Fruit fly (Drosophila melanogaster): ENCODE results near the gene Polr2J.

The Polr2J gene

DNA sequence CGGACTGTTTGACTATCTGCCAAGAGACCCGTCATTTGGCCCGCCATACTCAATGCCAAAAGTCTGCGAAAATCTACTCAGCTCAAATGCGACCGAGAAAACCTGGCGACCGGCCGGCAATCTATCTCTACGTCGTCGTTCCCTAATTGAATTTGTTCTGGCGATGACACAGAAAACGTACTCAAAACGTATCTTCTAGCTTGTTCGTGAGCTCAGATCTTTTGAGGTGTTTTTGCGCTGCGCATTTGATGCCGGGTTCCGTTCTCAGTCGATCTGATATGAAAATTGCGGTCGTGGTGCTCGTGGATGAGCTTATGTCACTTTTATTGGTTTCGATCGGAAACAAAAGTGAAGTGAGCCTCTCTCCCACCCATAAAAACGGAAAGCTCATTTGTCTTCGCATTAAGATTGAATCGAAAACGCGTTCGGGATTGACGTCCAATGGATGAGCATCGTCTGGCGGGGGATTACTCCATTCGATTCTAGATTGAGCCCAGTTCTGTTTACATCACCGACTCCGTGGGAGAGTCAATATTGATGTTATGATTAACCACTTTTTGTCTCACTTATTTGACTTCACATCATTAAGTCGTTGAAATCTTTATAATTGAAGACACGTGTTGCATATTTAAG, 22.4 kb downstream of the Polr2J start:
- no peak for TF ChIP-seq CG17801 (GFP tag; optimal IDR thresholded peaks at IDR 0.05; ENCODE audit: partially characterized antibody)

DNA sequence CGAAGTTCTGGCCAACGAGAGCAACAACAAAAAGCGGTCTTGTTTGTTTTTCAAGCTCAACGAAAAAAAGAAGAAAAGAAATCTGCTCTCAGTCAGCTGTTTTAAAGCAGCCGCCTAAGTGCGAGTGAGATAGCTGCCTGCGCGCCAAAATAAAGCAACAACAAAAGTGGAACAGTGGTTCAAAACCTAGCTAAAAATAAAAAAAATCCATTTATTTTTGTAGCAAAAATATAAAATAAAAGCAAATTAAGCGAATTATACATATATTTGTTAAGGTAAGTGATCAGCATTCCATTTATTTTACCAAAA, 25.0 kb downstream of the Polr2J start:
- TF ChIP-seq CG17801 (GFP tag; optimal IDR thresholded peaks at IDR 0.05; ENCODE audit: partially characterized antibody), result peak; percentile 100

- no peak for TF ChIP-seq CG17801 (GFP tag; optimal IDR thresholded peaks at IDR 0.05; ENCODE audit: partially characterized antibody)
Observed at dm6 chr2L:17384331-17385220, 25.6 kb downstream of the Polr2J start, which contains the start of gene CLIP-190. TSS of gene CLIP-190 (plus strand) at chr2L:17384700.

DNA sequence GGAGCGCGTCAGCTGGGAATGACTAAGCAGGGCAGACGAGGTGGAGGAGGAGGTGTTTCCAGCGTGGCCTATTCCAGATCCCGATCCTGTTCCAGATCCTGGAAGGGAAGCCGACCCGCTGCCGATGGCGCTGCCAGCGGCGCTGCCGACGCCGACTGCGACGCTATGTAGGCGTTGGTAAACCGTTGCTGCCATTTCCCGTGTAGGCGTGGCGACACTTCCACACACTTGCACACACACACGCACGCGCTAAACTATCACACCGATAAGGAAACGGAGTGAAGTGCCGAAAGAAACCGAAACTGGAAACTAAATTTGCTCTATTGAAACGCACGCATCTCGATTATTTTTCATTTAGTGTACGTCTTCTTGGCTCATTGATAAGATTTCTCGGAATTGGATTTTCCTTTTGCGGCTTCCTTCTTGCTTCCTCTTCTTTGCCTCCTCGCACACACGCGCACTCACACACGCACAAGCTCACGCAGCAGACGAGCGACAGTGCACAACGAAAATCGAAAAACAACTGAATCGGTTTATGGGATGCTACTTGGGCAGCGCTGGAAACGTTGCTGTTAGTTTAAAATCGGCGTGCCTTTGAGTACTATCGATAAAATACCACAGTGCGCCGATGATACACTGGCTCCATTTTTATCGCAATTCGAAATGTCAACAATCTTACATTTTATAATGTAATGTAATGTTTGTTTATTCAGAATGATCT, 26.5 kb downstream of the Polr2J start, which contains the start of gene Lrch:
Gene Lrch, minus strand, starts transcription at position 528 of the 721 bp plus-strand sequence.
- no peak for TF ChIP-seq CG17801 (GFP tag; optimal IDR thresholded peaks at IDR 0.05; ENCODE audit: partially characterized antibody)

dm6 chr2L:17382783-17383182, 27.4 kb downstream of the Polr2J start:
- no peak for TF ChIP-seq CG17801 (GFP tag; optimal IDR thresholded peaks at IDR 0.05; ENCODE audit: partially characterized antibody)

DNA sequence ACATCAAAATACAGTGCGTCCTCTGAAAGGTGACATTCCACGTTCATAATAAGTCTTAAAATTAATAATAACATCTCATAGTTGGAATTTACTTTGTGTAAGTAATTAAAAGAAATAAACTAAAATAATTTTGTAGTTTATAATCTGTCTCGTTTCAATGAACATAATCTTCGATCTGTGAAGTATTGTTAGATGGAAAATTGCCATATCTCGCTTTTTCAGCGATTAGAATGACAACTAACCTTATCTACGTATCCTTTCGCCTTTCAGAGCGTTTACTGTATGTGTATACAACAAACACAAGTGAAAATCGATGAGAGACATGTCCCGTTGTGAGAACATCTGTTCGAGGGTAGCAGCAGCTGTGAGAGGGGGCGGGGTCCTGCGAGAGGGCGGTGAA, 27.9 kb downstream of the Polr2J start:
- TF ChIP-seq CG17801 (GFP tag; optimal IDR thresholded peaks at IDR 0.05; ENCODE audit: partially characterized antibody), result no peak

DNA sequence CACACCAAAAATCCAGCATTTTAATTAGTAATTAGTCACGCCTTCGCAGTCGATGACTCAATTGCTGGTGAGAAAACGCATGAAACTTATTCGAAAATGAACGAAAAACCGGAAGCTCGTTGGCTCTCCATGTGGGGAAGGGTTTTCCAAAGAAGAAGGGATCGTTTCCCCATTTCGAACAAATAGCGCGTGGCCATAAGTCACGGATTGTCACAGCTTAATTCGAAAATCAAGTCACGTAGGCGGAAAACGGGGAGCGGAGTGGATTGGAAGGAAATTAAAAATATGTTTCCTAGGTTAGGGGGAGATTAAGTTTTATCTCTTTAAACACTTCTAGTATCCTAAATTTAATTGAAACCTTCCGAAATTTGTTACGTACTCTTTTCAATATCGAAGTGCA, 28.6 kb downstream of the Polr2J start:
- no peak for TF ChIP-seq CG17801 (GFP tag; optimal IDR thresholded peaks at IDR 0.05; ENCODE audit: partially characterized antibody)

dm6 chr2L:17381075-17381474, 29.1 kb downstream of the Polr2J start:
- TF ChIP-seq CG17801 (GFP tag; optimal IDR thresholded peaks at IDR 0.05; ENCODE audit: partially characterized antibody), result no peak

DNA sequence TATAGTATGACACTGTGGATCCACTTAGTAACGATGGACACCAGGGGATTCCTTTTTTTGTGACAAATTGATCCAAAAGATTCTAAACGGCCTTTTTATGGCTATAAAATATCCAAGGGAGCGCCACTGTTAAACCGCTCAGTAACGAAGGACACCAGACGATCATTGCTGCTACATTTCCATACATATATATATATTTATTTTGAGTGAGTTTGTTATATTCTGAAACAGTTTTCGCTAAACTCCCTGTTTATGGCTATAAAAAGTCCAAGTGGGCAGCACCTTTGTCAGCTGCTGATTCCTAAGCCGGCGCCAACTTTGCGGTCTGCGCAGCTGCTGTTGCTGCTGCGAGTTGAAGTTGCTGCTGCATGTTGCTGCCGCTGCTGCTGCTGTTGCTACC, 29.7 kb downstream of the Polr2J start:
- TF ChIP-seq CG17801 (GFP tag; optimal IDR thresholded peaks at IDR 0.05; ENCODE audit: partially characterized antibody), result no peak

DNA sequence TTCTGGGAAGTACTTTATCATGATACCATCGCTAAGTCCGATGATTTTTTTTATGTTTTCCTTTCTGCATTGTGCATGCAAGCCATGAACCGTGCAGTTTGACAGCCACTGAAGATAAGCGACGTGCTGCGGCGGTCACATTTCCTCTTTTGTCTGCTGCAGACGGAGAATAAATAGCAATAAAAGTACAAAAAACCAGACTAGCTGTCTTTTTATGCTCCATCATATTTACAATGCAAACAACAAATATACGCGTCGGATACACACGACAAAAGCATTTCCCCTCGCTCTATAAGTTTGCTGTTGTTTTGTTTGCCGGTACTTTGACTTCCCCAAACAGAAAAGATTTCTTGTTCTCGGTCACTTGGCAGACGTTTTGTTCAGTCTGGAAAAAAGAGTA, 30.4 kb downstream of the Polr2J start:
- no peak for TF ChIP-seq CG17801 (GFP tag; optimal IDR thresholded peaks at IDR 0.05; ENCODE audit: partially characterized antibody)

DNA sequence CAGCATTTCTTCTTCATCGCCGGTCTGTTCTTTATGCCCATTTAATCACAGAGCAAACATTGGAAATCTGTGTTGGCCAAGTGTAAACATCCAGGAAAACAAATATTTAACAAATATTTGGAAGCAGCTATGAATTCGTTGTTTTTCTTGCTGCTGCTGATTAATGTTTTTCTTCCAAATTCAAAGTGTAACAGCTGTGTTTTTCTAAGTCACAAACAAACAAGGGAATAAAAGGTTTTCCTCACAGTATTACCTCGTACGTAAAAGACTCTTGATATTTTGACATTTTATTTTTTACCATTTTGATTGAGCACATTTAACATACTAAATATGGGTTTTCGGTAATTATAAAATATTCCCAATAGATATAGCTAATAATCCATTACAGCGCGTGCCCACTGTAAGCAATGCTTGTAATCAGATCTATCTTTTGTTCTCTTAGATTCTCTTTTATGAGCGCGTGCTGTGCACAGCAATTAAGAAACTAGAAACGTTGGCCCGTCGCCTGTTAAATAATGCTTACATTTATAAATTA, 31.4 kb downstream of the Polr2J start:
- peak; percentile 92 for TF ChIP-seq CG17801 (GFP tag; optimal IDR thresholded peaks at IDR 0.05; ENCODE audit: partially characterized antibody)

- no peak for TF ChIP-seq CG17801 (GFP tag; optimal IDR thresholded peaks at IDR 0.05; ENCODE audit: partially characterized antibody)
Observed at dm6 chr2L:17377818-17378217, 32.4 kb downstream of the Polr2J start.

dm6 chr2L:17375955-17376659, 34.1 kb downstream of the Polr2J start:
- TF ChIP-seq CG17801 (GFP tag; optimal IDR thresholded peaks at IDR 0.05; ENCODE audit: partially characterized antibody), result no peak

dm6 chr2L:17374832-17375231, 35.4 kb downstream of the Polr2J start:
- TF ChIP-seq CG17801 (GFP tag; optimal IDR thresholded peaks at IDR 0.05; ENCODE audit: partially characterized antibody), result no peak

dm6 chr2L:17368503-17368902, 41.7 kb downstream of the Polr2J start:
- TF ChIP-seq CG17801 (GFP tag; optimal IDR thresholded peaks at IDR 0.05; ENCODE audit: partially characterized antibody), result no peak
